Worm (Caenorhabditis elegans) whole organism, L2 larva: ENCODE data around the gene F47B7.5.

Source experiments
- ama-1 ChIP-seq: fragments of 150-350 bp; optimal IDR thresholded peaks from 2 replicates; lab custom pipeline; 2018; ENCODE audit warnings: inconsistent platforms
- ztf-4 ChIP-seq: fragments of 150-350 bp; optimal IDR thresholded peaks from 2 replicates; lab custom pipeline; 2014; ENCODE audit warnings: missing biosample characterization, missing genetic modification characterization

DNA sequence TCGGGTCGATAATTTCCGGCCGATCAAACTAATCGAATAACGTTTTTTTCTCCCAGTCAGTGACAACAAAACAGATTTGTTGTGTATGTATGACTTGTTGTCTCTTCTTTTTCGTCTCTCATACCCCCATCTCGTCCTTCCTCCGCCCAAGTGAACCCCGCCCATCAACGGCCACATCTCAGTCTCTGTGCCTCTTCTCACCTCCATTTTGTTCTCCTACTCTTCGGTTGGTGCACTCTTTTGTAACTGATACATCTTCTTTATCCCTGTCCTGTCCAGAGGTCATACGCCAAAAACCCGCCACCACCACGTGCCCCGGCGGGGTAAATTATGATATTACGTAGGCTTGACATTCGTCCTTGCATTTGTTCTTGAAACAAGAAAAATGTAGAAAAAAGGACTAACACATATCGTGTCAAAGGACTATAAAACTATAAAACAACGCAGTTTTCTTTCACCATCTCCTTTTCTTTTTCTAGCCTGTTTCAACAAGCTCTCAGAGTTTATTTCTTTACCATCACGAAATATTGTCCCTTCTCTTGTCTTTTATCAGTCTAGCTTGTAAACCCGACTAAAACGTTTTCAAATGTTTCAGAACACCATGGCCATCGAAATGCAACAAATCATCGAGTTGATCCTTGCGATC lies 18.9 kb upstream of the F47B7.5 start, which contains the start of gene pmpl-1:
- TF ChIP-seq ztf-4 (tag; lab: Kevin White, UChicago) = no peak
- no peak for TF ChIP-seq ama-1 (lab: Kevin White, UChicago)
